Fruit fly (Drosophila melanogaster) whole organism, embryonic: ENCODE data around the gene CG33654.

Experiments
- CG10979 ChIP-seq: fragments of 200-800 bp; sonication (Bioruptor generic); optimal IDR thresholded peaks from 2 replicates; lab custom pipeline; 2018; ENCODE audit warnings: missing biosample characterization, mild to moderate bottlenecking, missing genetic modification characterization, moderate library complexity
- CG11247 ChIP-seq: fragments of 200-800 bp; sonication (Bioruptor generic); IDR thresholded peaks from 2 replicates; pipeline ENCODE4 v1.3.6; 2022; ENCODE audit warnings: missing biosample characterization, missing genetic modification characterization
- CG12769 ChIP-seq: fragments of 200-800 bp; sonication (Bioruptor generic); optimal IDR thresholded peaks from 2 replicates; lab custom pipeline; 2019; ENCODE audit warnings: missing biosample characterization, mild to moderate bottlenecking, missing genetic modification characterization, moderate library complexity
- CG13123 ChIP-seq: fragments of 200-800 bp; sonication (Bioruptor generic); optimal IDR thresholded peaks from 2 replicates; lab custom pipeline; 2016; ENCODE audit warnings: missing biosample characterization, missing genetic modification characterization
- CG13296 ChIP-seq: fragments of 200-800 bp; sonication (Bioruptor generic); optimal IDR thresholded peaks from 3 replicates; lab custom pipeline; 2018; ENCODE audit warnings: missing biosample characterization, mild to moderate bottlenecking, missing genetic modification characterization
- CG1647 ChIP-seq: fragments of 200-800 bp; sonication (Bioruptor generic); optimal IDR thresholded peaks from 3 replicates; lab custom pipeline; 2016; ENCODE audit warnings: missing biosample characterization, missing genetic modification characterization
- CG30431 ChIP-seq: fragments of 200-800 bp; sonication (Bioruptor generic); optimal IDR thresholded peaks from 2 replicates; lab custom pipeline; 2017; ENCODE audit warnings: missing biosample characterization, missing genetic modification characterization
- CG3281 ChIP-seq: fragments of 200-800 bp; sonication (Bioruptor generic); optimal IDR thresholded peaks from 3 replicates; lab custom pipeline; 2017; ENCODE audit warnings: missing biosample characterization, mild to moderate bottlenecking, missing genetic modification characterization
- CG33557 ChIP-seq: fragments of 200-800 bp; sonication (Bioruptor generic); optimal IDR thresholded peaks from 2 replicates; lab custom pipeline; 2019; ENCODE audit warnings: missing biosample characterization, mild to moderate bottlenecking, missing genetic modification characterization, moderate library complexity
- CG4820 ChIP-seq: fragments of 200-800 bp; sonication (Bioruptor generic); optimal IDR thresholded peaks from 3 replicates; lab custom pipeline; 2016; ENCODE audit warnings: missing biosample characterization, missing genetic modification characterization
- CG4854 ChIP-seq: fragments of 200-800 bp; sonication (Bioruptor generic); optimal IDR thresholded peaks from 2 replicates; lab custom pipeline; 2016; ENCODE audit warnings: missing biosample characterization, missing genetic modification characterization, inconsistent platforms
- CG5180 ChIP-seq: fragments of 200-800 bp; sonication (Bioruptor generic); optimal IDR thresholded peaks from 3 replicates; lab custom pipeline; 2017; ENCODE audit warnings: missing biosample characterization, missing genetic modification characterization, mild to moderate bottlenecking, moderate library complexity, missing genetic modification reagents
- CG7963 ChIP-seq: fragments of 200-800 bp; sonication (Bioruptor generic); IDR thresholded peaks from 3 replicates; pipeline ENCODE4 v1.3.6; 2022; ENCODE audit warnings: missing biosample characterization, missing genetic modification characterization; ENCODE audit not compliant: partially characterized antibody
- CG8281 ChIP-seq: fragments of 200-800 bp; sonication (Bioruptor generic); optimal IDR thresholded peaks from 2 replicates; lab custom pipeline; 2018; ENCODE audit warnings: missing biosample characterization, mild to moderate bottlenecking, missing genetic modification characterization, moderate library complexity
- CG9609 ChIP-seq: fragments of 200-800 bp; sonication (Bioruptor generic); optimal IDR thresholded peaks from 3 replicates; lab custom pipeline; 2016; ENCODE audit warnings: missing biosample characterization, missing genetic modification characterization
- CG9817 ChIP-seq: fragments of 200-800 bp; sonication (Bioruptor generic); optimal IDR thresholded peaks from 2 replicates; lab custom pipeline; 2018; ENCODE audit warnings: missing biosample characterization, mild to moderate bottlenecking, missing genetic modification characterization, moderate library complexity
- Doc3 ChIP-seq: fragments of 200-800 bp; sonication (Bioruptor generic); IDR thresholded peaks from 3 replicates; pipeline ENCODE4 v1.3.6; 2022; ENCODE audit warnings: missing biosample characterization, missing genetic modification characterization; ENCODE audit not compliant: partially characterized antibody
- E2f2 ChIP-seq: fragments of 200-800 bp; sonication (Bioruptor generic); IDR thresholded peaks from 2 replicates; pipeline ENCODE4 v1.3.6; 2022; ENCODE audit warnings: missing biosample characterization, missing genetic modification characterization
- Eip74EF ChIP-seq, 2 experiments: fragments of 200-800 bp in 1 of 2; fragments of >200 bp in 1 of 2; sonication (Bioruptor generic) in 1 of 2; optimal IDR thresholded peaks; 2 replicates each; lab custom pipeline; 2017 to 2019; ENCODE audit warnings: missing biosample characterization in 2 of 2, missing genetic modification characterization in 2 of 2, mild to moderate bottlenecking in 1 of 2, moderate library complexity in 1 of 2
- Gug ChIP-seq: fragments of 200-800 bp; sonication (Bioruptor generic); IDR thresholded peaks from 4 replicates; pipeline ENCODE4 v1.3.6; 2022; ENCODE audit warnings: missing biosample characterization, missing genetic modification characterization
- H15 ChIP-seq: fragments of 200-800 bp; sonication (Bioruptor generic); IDR thresholded peaks from 3 replicates; pipeline ENCODE4 v1.3.6; 2022; ENCODE audit warnings: missing biosample characterization, missing genetic modification characterization
- Hr3 ChIP-seq: fragments of 200-800 bp; sonication (Bioruptor generic); optimal IDR thresholded peaks from 3 replicates; lab custom pipeline; 2016; ENCODE audit warnings: missing biosample characterization, missing genetic modification characterization
- MBD-R2 ChIP-seq: fragments of 200-800 bp; sonication (Bioruptor generic); IDR thresholded peaks from 2 replicates; pipeline ENCODE4 v1.3.6; 2022; ENCODE audit warnings: missing biosample characterization, missing genetic modification characterization
- Opbp ChIP-seq: fragments of 200-800 bp; sonication (Bioruptor generic); IDR thresholded peaks from 3 replicates; pipeline ENCODE4 v1.3.6; 2022; ENCODE audit warnings: missing biosample characterization, missing genetic modification characterization; ENCODE audit not compliant: partially characterized antibody
- Pdp1 ChIP-seq, 2 experiments: fragments of 200-800 bp; sonication (Bioruptor generic); optimal IDR thresholded peaks; 3 replicates each; lab custom pipeline; 2016; ENCODE audit warnings: missing biosample characterization in 2 of 2, missing genetic modification characterization in 2 of 2, mild to moderate bottlenecking in 1 of 2, moderate library complexity in 1 of 2
- Sox102F ChIP-seq: fragments of 200-800 bp; sonication (Bioruptor generic); optimal IDR thresholded peaks from 2 replicates; lab custom pipeline; 2018; ENCODE audit warnings: missing biosample characterization, mild to moderate bottlenecking, missing genetic modification characterization, moderate library complexity
- Sry-δ ChIP-seq: fragments of 200-800 bp; sonication (Bioruptor generic); optimal IDR thresholded peaks from 2 replicates; lab custom pipeline; 2016; ENCODE audit warnings: missing biosample characterization, missing genetic modification characterization
- ase ChIP-seq: fragments of 200-800 bp; sonication (Bioruptor generic); IDR thresholded peaks from 3 replicates; pipeline ENCODE4 v1.3.6; 2022; ENCODE audit warnings: missing biosample characterization, missing genetic modification characterization
- da ChIP-seq: fragments of 200-800 bp; sonication (Bioruptor generic); optimal IDR thresholded peaks from 2 replicates; lab custom pipeline; 2016; ENCODE audit warnings: missing biosample characterization, missing genetic modification characterization
- dm ChIP-seq: fragments of 200-800 bp; sonication (Bioruptor generic); optimal IDR thresholded peaks from 3 replicates; lab custom pipeline; 2016; ENCODE audit warnings: missing biosample characterization, missing genetic modification characterization
- eyg ChIP-seq: fragments of 200-800 bp; sonication (Bioruptor generic); optimal IDR thresholded peaks from 3 replicates; lab custom pipeline; 2016; ENCODE audit warnings: missing biosample characterization, missing genetic modification characterization
- gfzf ChIP-seq: fragments of 200-800 bp; sonication (Bioruptor generic); optimal IDR thresholded peaks from 2 replicates; lab custom pipeline; 2016; ENCODE audit warnings: missing biosample characterization, mild to moderate bottlenecking, missing genetic modification characterization, moderate library complexity
- h ChIP-seq: fragments of >200 bp; optimal IDR thresholded peaks from 2 replicates; lab custom pipeline; 2017
- hb ChIP-seq: fragments of 200-800 bp; sonication (Bioruptor generic); IDR thresholded peaks from 3 replicates; pipeline ENCODE4 v1.3.6; 2022; ENCODE audit warnings: missing biosample characterization, missing genetic modification characterization; ENCODE audit not compliant: partially characterized antibody
- jigr1 ChIP-seq: fragments of 200-800 bp; sonication (Bioruptor generic); IDR thresholded peaks from 3 replicates; pipeline ENCODE4 v1.3.6; 2022; ENCODE audit warnings: missing biosample characterization, missing genetic modification characterization
- luna ChIP-seq: fragments of 200-800 bp; sonication (Bioruptor generic); optimal IDR thresholded peaks from 2 replicates; lab custom pipeline; 2016; ENCODE audit warnings: missing biosample characterization, missing genetic modification characterization
- nerfin-2 ChIP-seq: fragments of 200-800 bp; sonication (Bioruptor generic); IDR thresholded peaks from 2 replicates; pipeline ENCODE4 v1.3.6; 2022; ENCODE audit warnings: missing biosample characterization, missing genetic modification characterization; ENCODE audit not compliant: partially characterized antibody
- odd ChIP-seq: fragments of 200-800 bp; sonication (Bioruptor generic); optimal IDR thresholded peaks from 2 replicates; lab custom pipeline; 2017; ENCODE audit warnings: missing biosample characterization, mild to moderate bottlenecking, missing genetic modification characterization
- org-1 ChIP-seq: fragments of 200-800 bp; sonication (Bioruptor generic); optimal IDR thresholded peaks from 2 replicates; lab custom pipeline; 2017; ENCODE audit warnings: missing biosample characterization, missing genetic modification characterization
- p53 ChIP-seq: fragments of 200-800 bp; sonication (Bioruptor generic); optimal IDR thresholded peaks from 2 replicates; lab custom pipeline; 2016; ENCODE audit warnings: missing biosample characterization, missing genetic modification characterization
- pnt ChIP-seq: fragments of 200-800 bp; sonication (Bioruptor generic); optimal IDR thresholded peaks from 3 replicates; lab custom pipeline; 2016; ENCODE audit warnings: missing biosample characterization, missing genetic modification characterization
- prd ChIP-seq, 3 experiments: fragments of >200 bp in 2 of 3; fragments of 200-800 bp in 1 of 3; sonication (Bioruptor generic) in 1 of 3; optimal IDR thresholded peaks in 2 of 3; IDR thresholded peaks in 1 of 3; 2 replicates in 2 of 3; 3 replicates in 1 of 3; pipeline versions ENCODE4 v1.3.6 to Lab custom; 2017 to 2022; ENCODE audit warnings: missing biosample characterization in 1 of 3, missing genetic modification characterization in 1 of 3
- shn ChIP-seq: fragments of 200-800 bp; sonication (Bioruptor generic); optimal IDR thresholded peaks from 3 replicates; lab custom pipeline; 2016; ENCODE audit warnings: missing biosample characterization, missing genetic modification characterization
- sisA ChIP-seq: fragments of 200-800 bp; sonication (Bioruptor generic); IDR thresholded peaks from 2 replicates; pipeline ENCODE4 v1.3.6; 2022; ENCODE audit warnings: missing biosample characterization, missing genetic modification characterization
- trem ChIP-seq: fragments of 200-800 bp; optimal IDR thresholded peaks from 3 replicates; lab custom pipeline; 2019; ENCODE audit warnings: missing biosample characterization, mild to moderate bottlenecking, missing genetic modification characterization, moderate library complexity
- vnd ChIP-seq: fragments of 200-800 bp; sonication (Bioruptor generic); IDR thresholded peaks from 3 replicates; pipeline ENCODE4 v1.3.6; 2022; ENCODE audit warnings: missing biosample characterization, missing genetic modification characterization; ENCODE audit not compliant: partially characterized antibody

The CG33654 gene

dm6 chr3R:9533181-9534124 is 49.6 kb downstream of the CG33654 start (continued):
- TF ChIP-seq H15 (GFP tag; lab: Robert Waterston, UW) = peak; percentile 79; the same call in 2 of the 3 replicates
- peak; percentile 87 for TF ChIP-seq jigr1 (GFP tag; lab: Robert Waterston, UW)
- TF ChIP-seq Pdp1 (GFP tag; optimal IDR thresholded peaks at IDR 0.05; lab: Kevin White, UChicago) = peak; percentile 84 to 96
- peak; percentile 94 for TF ChIP-seq CG4820 (GFP tag; lab: Kevin White, UChicago)
- peak; percentile 79; the same call in 2 of the 3 replicates for TF ChIP-seq ase
- TF ChIP-seq p53 (GFP tag; lab: Kevin White, UChicago) = peak; percentile 72
- peak; percentile 99 for TF ChIP-seq org-1
- TF ChIP-seq CG3281 (GFP tag; lab: Kevin White, UChicago) = peak; percentile 98
- peak; percentile 66 for TF ChIP-seq da
- peak; percentile 87 for TF ChIP-seq CG13123
- TF ChIP-seq trem (tag; lab: Kevin White, UChicago) = peak; percentile 82
- 0 out of 2 replicates have a peak, but pooled peaks have one; percentile 34 for TF ChIP-seq nerfin-2 (GFP tag; lab: Robert Waterston, UW)
- peak; percentile 89 for TF ChIP-seq CG30431 (GFP tag; lab: Kevin White, UChicago)
- TF ChIP-seq Hr3 (GFP tag; lab: Kevin White, UChicago) = peak; percentile 95
- TF ChIP-seq sisA (GFP tag; lab: Robert Waterston, UW) = peak; percentile 83
- TF ChIP-seq h (lab: Kevin White, UChicago) = no peak
- peak; percentile 91 for TF ChIP-seq CG9817 (tag; lab: Kevin White, UChicago)
- TF ChIP-seq hb (GFP tag; lab: Robert Waterston, UW) = no peak
- TF ChIP-seq CG5180 (GFP tag; lab: Kevin White, UChicago) = peak; percentile 84
- no peak for TF ChIP-seq prd (optimal IDR thresholded peaks at IDR 0.05; lab: Kevin White, UChicago)
- TF ChIP-seq prd (GFP tag; IDR thresholded peaks at IDR 0.05; lab: Robert Waterston, UW) = peak; percentile 90
- peak; percentile 93 for TF ChIP-seq CG4854 (GFP tag; lab: Kevin White, UChicago)
- TF ChIP-seq CG13296 = peak; percentile 98
- peak; percentile 88 for TF ChIP-seq Gug (GFP tag; lab: Robert Waterston, UW)
- TF ChIP-seq odd (GFP tag; lab: Kevin White, UChicago) = peak; percentile 98
- peak; percentile 73 for TF ChIP-seq MBD-R2 (GFP tag; lab: Robert Waterston, UW)
- peak; percentile 91 for TF ChIP-seq pnt (GFP tag; lab: Kevin White, UChicago)
- peak; percentile 96 for TF ChIP-seq CG10979 (tag; lab: Kevin White, UChicago)
- TF ChIP-seq CG12769 = peak; percentile 89
- peak in 1 of 2 experiments; percentile 98 for TF ChIP-seq Eip74EF (GFP tag; optimal IDR thresholded peaks at IDR 0.05; lab: Kevin White, UChicago)
- no peak for TF ChIP-seq Opbp
- peak; percentile 44 for TF ChIP-seq luna
- TF ChIP-seq CG8281 (tag; lab: Kevin White, UChicago) = peak; percentile 83
- peak; percentile 96 for TF ChIP-seq Sox102F (GFP tag; lab: Kevin White, UChicago)
- peak; percentile 89 for TF ChIP-seq CG9609
- peak; percentile 92 for TF ChIP-seq shn (GFP tag; lab: Kevin White, UChicago)
- TF ChIP-seq gfzf (GFP tag; lab: Kevin White, UChicago) = peak; percentile 7
- TF ChIP-seq E2f2 = peak; percentile 73
- peak; percentile 87 for TF ChIP-seq CG1647 (GFP tag; lab: Kevin White, UChicago)
- peak; percentile 74 for TF ChIP-seq dm (GFP tag; lab: Kevin White, UChicago)
- TF ChIP-seq Doc3 (GFP tag; lab: Robert Waterston, UW) = 0 out of 3 replicates have a peak, but pooled peaks have one; percentile 19
- TF ChIP-seq Sry-δ (GFP tag; lab: Kevin White, UChicago) = peak; percentile 41
- peak; percentile 85 for TF ChIP-seq eyg (GFP tag; lab: Kevin White, UChicago)
- TF ChIP-seq vnd = 0 out of 3 replicates have a peak, but pooled peaks have one; percentile 28
- 0 out of 3 replicates have a peak, but pooled peaks have one; percentile 17 for TF ChIP-seq CG7963 (GFP tag; lab: Robert Waterston, UW)
- TF ChIP-seq CG11247 (GFP tag; lab: Robert Waterston, UW) = peak; percentile 73; the same call in 1 of the 2 replicates
- peak; percentile 84 for TF ChIP-seq CG33557 (GFP tag; lab: Kevin White, UChicago)
